Worm (Caenorhabditis elegans) whole organism, L4/young adult: ENCODE measurements around the gene tif-1A.

Experiments used
- dao-5 ChIP-seq: sonication (generic microtip); optimal IDR thresholded peaks from 2 replicates; lab custom pipeline; 2016; ENCODE audit warnings: missing genotype, missing genetic modification characterization, moderate library complexity, missing compliant biosample characterization
- him-1 ChIP-seq: sonication (generic microtip); optimal IDR thresholded peaks from 2 replicates; lab custom pipeline; 2016; ENCODE audit warnings: missing genotype, missing genetic modification reagents, missing genetic modification characterization, missing compliant biosample characterization

DNA sequence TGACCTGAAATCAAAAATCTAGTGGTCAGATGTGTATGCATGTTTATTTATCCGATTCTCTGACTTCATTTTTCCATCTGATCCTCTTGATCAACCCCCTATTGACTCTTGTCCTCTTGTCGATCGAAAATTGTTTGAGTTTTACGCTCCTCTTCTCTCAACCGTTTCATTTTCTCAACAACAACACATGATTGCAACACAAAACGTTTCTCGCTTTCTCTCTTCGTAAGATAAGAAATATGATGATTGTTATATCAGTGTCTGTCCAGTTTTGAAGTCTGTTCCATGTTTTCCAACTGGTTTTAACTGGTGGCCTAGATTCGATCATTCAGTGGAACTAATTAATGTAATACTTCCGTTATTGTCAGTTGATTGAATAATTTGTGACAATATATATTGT lies 51.9 kb downstream of the tif-1A start:
- TF ChIP-seq him-1 (tag; lab: Kevin White, UChicago) (no peak), dao-5 (tag; lab: Kevin White, UChicago) (no peak)
